Worm (Caenorhabditis elegans) whole organism, L4 larva: ENCODE results near the gene mig-10.

Source experiments
- fkh-10 ChIP-seq: fragments of 150-350 bp; optimal IDR thresholded peaks from 2 replicates; lab custom pipeline; 2014; ENCODE audit warnings: missing biosample characterization, missing genetic modification reagents, missing genetic modification characterization
- mdl-1 ChIP-seq, 2 experiments: fragments of 150-350 bp in 1 of 2; sonication (generic microtip) in 1 of 2; optimal IDR thresholded peaks; 2 replicates each; lab custom pipeline; 2014 to 2017; ENCODE audit warnings: missing biosample characterization in 2 of 2, missing genetic modification characterization in 2 of 2

DNA sequence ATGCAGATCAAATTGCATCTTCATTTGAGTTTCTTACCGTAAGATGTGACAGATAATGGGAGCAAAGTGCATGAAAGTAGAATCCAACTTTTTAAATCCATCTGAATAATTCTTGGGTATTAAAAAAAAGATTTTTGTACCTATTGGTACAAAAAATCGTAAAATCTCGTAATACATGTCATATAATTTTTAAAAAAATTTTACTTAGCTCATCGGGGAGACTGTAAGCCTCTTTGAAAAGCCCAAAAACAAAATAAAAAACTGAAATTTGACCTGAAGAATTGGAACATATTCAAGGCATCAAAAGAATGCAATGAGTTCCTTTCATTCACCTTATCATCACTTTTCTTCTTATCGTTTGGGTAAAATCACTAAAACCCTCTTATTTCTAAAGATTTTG is 3.0 kb upstream of the mig-10 start, which contains the start of gene clec-160:
- TF ChIP-seq fkh-10 (GFP tag; lab: Kevin White, UChicago) = no peak
- TF ChIP-seq mdl-1 (tag; optimal IDR thresholded peaks at IDR 0.05; lab: Kevin White, UChicago) = no peak
